Fruit fly (Drosophila melanogaster) whole organism, wandering third instar larva: ENCODE data around the gene emei.

Source experiments
- Hr83 ChIP-seq: fragments of 200-300 bp; sonication (Bioruptor generic); optimal IDR thresholded peaks from 2 replicates; lab custom pipeline; 2016; ENCODE audit warnings: missing biosample characterization, mild to moderate bottlenecking, missing genetic modification characterization, moderate library complexity; ENCODE audit not compliant: poor library complexity, severe bottlenecking
- br ChIP-seq: fragments of 200-800 bp; sonication (Bioruptor generic); optimal IDR thresholded peaks from 2 replicates; lab custom pipeline; 2016; ENCODE audit warnings: missing biosample characterization, missing genetic modification characterization
- pan ChIP-seq: fragments of >200 bp; optimal IDR thresholded peaks from 2 replicates; lab custom pipeline; 2017

- TF ChIP-seq pan (lab: Kevin White, UChicago), result no peak
- TF ChIP-seq br, result peak; percentile 43
- TF ChIP-seq Hr83, result no peak
Observed at dm6 chr3L:11096195-11096908, 13.1 kb upstream of the emei start, which contains the start of the genes CG46439, Iyd and CG33947.
